Worm (Caenorhabditis elegans): ENCODE data around the gene fipr-17.

- TF ChIP-seq snpc-4 (tag; optimal IDR thresholded peaks at IDR 0.05) (no peak), unc-86 (tag; optimal IDR thresholded peaks at IDR 0.05) (no peak), blmp-1 (tag; optimal IDR thresholded peaks at IDR 0.05) (no peak), skn-1 (tag; optimal IDR thresholded peaks at IDR 0.05) (no peak), efl-1 (optimal IDR thresholded peaks at IDR 0.05) (no peak), efl-1 (GFP tag; optimal IDR thresholded peaks at IDR 0.05 in 1 of 2) (no peak), lin-13 (GFP tag; optimal IDR thresholded peaks at IDR 0.05) (no peak), nhr-11 (tag; optimal IDR thresholded peaks at IDR 0.05) (no peak), alr-1 (tag; optimal IDR thresholded peaks at IDR 0.05; ENCODE audit: borderline replicate concordance) (no peak), dpl-1 (GFP tag; optimal IDR thresholded peaks at IDR 0.05) (no peak), lin-35 (GFP tag; optimal IDR thresholded peaks at IDR 0.05) (no peak), unc-62 (GFP tag; optimal IDR thresholded peaks at IDR 0.05) (no peak), sox-4 (tag; optimal IDR thresholded peaks at IDR 0.05) (no peak), pax-3 (tag; optimal IDR thresholded peaks at IDR 0.05) (no peak)
Observed at ce11 chrIII:11054032-11054431, 46.6 kb upstream of the fipr-17 start.

All from whole organism, L1 larva.